Worm (Caenorhabditis elegans) whole organism, early embryonic: ENCODE measurements around the gene oac-53.

ENCODE experiments used
- F13C5.2 ChIP-seq: sonication (generic microtip); optimal IDR thresholded peaks from 2 replicates; lab custom pipeline; 2017; ENCODE audit warnings: mild to moderate bottlenecking, missing genetic modification characterization, inconsistent platforms, missing compliant biosample characterization
- aly-1 ChIP-seq: sonication (generic microtip); optimal IDR thresholded peaks from 2 replicates; lab custom pipeline; 2016; ENCODE audit warnings: missing genetic modification characterization, missing compliant biosample characterization
- ama-1 ChIP-seq: fragments of 150-350 bp; optimal IDR thresholded peaks from 2 replicates; lab custom pipeline; 2014
- ceh-13 ChIP-seq: fragments of 200-800 bp; sonication (Bioruptor generic); optimal IDR thresholded peaks from 2 replicates; lab custom pipeline; 2018; ENCODE audit warnings: mild to moderate bottlenecking, missing genetic modification characterization, missing compliant biosample characterization
- ceh-36 ChIP-seq: sonication (generic microtip); optimal IDR thresholded peaks from 2 replicates; lab custom pipeline; 2016; ENCODE audit warnings: missing genetic modification characterization, inconsistent platforms, missing compliant biosample characterization
- ets-7 ChIP-seq: sonication (generic microtip); optimal IDR thresholded peaks from 2 replicates; lab custom pipeline; 2016; ENCODE audit warnings: missing genotype, missing genetic modification characterization, missing compliant biosample characterization
- flt-1 ChIP-seq: fragments of 200-800 bp; sonication (Bioruptor generic); IDR thresholded peaks from 2 replicates; pipeline ENCODE4 v1.3.6; 2022; ENCODE audit warnings: missing genetic modification characterization, missing compliant biosample characterization
- hmbx-1 ChIP-seq: sonication (generic microtip); optimal IDR thresholded peaks from 2 replicates; lab custom pipeline; 2016; ENCODE audit warnings: mild to moderate bottlenecking, missing genetic modification characterization, missing compliant biosample characterization
- hmg-4 ChIP-seq: fragments of 200-800 bp; sonication (Bioruptor generic); optimal IDR thresholded peaks from 2 replicates; lab custom pipeline; 2018; ENCODE audit warnings: mild to moderate bottlenecking, missing genetic modification characterization, missing compliant biosample characterization
- hnd-1 ChIP-seq: sonication (generic microtip); optimal IDR thresholded peaks from 2 replicates; lab custom pipeline; 2016; ENCODE audit warnings: missing genetic modification characterization, missing compliant biosample characterization
- scrt-1 ChIP-seq: fragments of 200-800 bp; sonication (Bioruptor generic); IDR thresholded peaks from 2 replicates; pipeline ENCODE4 v1.3.6; 2022; ENCODE audit warnings: missing genetic modification characterization, missing compliant biosample characterization
- sea-1 ChIP-seq: fragments of 200-800 bp; sonication (Bioruptor generic); conservative IDR thresholded peaks from 2 replicates; pipeline ENCODE4 v1.3.6; 2022; ENCODE audit warnings: missing genetic modification characterization, missing compliant biosample characterization
- tbx-37 ChIP-seq: fragments of 200-800 bp; sonication (Bioruptor generic); conservative IDR thresholded peaks from 2 replicates; pipeline ENCODE4 v1.3.6; 2022; ENCODE audit warnings: missing genetic modification reagents, missing genetic modification characterization, missing compliant biosample characterization
- tra-4 ChIP-seq: sonication (generic microtip); optimal IDR thresholded peaks from 2 replicates; lab custom pipeline; 2017; ENCODE audit warnings: missing genetic modification characterization, missing compliant biosample characterization

DNA sequence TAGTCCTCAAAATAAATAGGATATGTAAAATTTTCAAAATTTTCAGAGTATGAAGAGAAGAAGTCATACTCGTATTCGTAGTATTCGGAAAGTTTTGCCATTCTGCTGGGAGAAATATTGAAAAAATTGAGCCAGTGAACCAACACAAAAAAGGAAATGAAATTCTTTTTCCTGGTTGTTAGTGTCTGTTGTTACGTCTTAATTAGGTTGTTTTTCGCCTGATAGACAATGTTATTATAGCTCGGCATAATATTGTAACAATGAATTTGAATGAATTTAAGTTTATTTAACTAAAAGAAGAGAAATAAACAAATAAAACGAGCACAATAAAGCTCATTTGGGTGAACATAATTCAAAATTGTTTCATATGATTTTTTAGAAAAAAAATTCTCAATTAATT, 39.3 kb downstream of the oac-53 start, which contains the start of gene srw-73:
- TF ChIP-seq flt-1 (no peak), hmg-4 (GFP tag; lab: Kevin White, UChicago) (no peak), ets-7 (tag; lab: Kevin White, UChicago) (no peak), sea-1 (GFP tag; lab: Robert Waterston, UW) (no peak), ama-1 (lab: Kevin White, UChicago) (no peak), aly-1 (no peak), hnd-1 (tag; lab: Kevin White, UChicago) (no peak), tra-4 (tag; lab: Kevin White, UChicago) (no peak), ceh-13 (GFP tag; lab: Kevin White, UChicago) (no peak), scrt-1 (GFP tag; lab: Robert Waterston, UW) (no peak), ceh-36 (tag; lab: Kevin White, UChicago) (no peak), F13C5.2 (tag; lab: Kevin White, UChicago) (no peak), tbx-37 (GFP tag; lab: Robert Waterston, UW) (no peak), hmbx-1 (no peak)
